Worm (Caenorhabditis elegans): ENCODE data around the gene F22E5.8.

DNA sequence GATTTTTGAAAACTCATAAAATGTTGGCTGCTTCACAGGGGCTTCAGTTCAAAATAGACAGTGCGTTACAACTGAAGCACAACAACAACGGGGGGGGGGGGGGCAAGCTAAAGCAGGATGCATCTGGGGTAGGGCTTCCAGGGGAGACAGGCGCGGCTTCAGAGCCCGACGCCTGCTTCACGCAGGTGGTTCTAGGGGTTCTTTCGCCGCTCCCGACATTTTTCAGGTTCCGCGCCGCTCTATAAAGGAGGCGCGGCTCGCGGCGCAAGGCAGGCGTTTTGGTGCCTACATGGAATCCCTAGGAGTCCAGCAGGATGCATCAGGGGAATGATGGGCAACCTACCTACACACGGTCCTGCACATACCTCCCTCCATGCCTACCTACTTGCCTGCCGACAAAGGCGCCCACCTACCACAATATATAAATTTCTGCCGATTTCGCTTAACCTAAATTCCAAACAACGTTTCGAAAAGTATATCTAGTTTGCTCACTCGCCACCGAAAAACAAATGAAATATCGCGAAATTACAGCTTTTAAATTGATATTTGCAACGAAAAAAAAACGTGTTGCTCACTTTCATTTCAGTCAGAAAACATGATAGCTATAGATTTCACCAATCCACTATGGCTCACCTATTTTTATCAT, 12.6 kb upstream of the F22E5.8 start, which contains the start of gene sri-71:
- TF ChIP-seq sptf-1 (tag; optimal IDR thresholded peaks at IDR 0.05), result no peak
- no peak for TF ChIP-seq pqm-1 (tag; optimal IDR thresholded peaks at IDR 0.05)
- no peak for TF ChIP-seq aly-2 (tag; optimal IDR thresholded peaks at IDR 0.05)
- TF ChIP-seq mab-9 (GFP tag; IDR thresholded peaks at IDR 0.05), result no peak
- TF ChIP-seq skn-1 (tag; optimal IDR thresholded peaks at IDR 0.05), result no peak
- no peak for TF ChIP-seq nhr-76 (tag; optimal IDR thresholded peaks at IDR 0.05)
- no peak for TF ChIP-seq swsn-7 (tag; optimal IDR thresholded peaks at IDR 0.05)
- TF ChIP-seq jun-1 (tag; optimal IDR thresholded peaks at IDR 0.05), result no peak
- TF ChIP-seq elt-3 (tag; optimal IDR thresholded peaks at IDR 0.05), result no peak
